Worm (Caenorhabditis elegans): Measurements from ENCODE around the gene T19A5.3.

The T19A5.3 gene

ce11 chrV:8964055-8964758 lies 20.3 kb upstream of the T19A5.3 start, which contains the start of gene nhr-44:
nhr-44 (minus strand) TSS chrV:8964105.
- TF ChIP-seq nhr-10 (tag; optimal IDR thresholded peaks at IDR 0.05) (no peak), fos-1 (tag; optimal IDR thresholded peaks at IDR 0.05) (peak; percentile 14), nhr-129 (tag; optimal IDR thresholded peaks at IDR 0.05) (peak; percentile 23), sma-9 (GFP tag; optimal IDR thresholded peaks at IDR 0.05) (peak; percentile 15), sma-9 (tag; optimal IDR thresholded peaks at IDR 0.05) (no peak), lsy-2 (tag; optimal IDR thresholded peaks at IDR 0.05) (peak in 1 of 2 experiments; percentile 4), unc-62 (GFP tag; optimal IDR thresholded peaks at IDR 0.05) (no peak), nhr-25 (tag; optimal IDR thresholded peaks at IDR 0.05) (peak; percentile 43), elt-1 (tag; optimal IDR thresholded peaks at IDR 0.05) (no peak)

- TF ChIP-seq peb-1 (tag; optimal IDR thresholded peaks at IDR 0.05) = no peak
- no peak for TF ChIP-seq alr-1 (tag; optimal IDR thresholded peaks at IDR 0.05)
- no peak for TF ChIP-seq mdl-1 (tag; optimal IDR thresholded peaks at IDR 0.05)
- TF ChIP-seq skn-1 (tag; optimal IDR thresholded peaks at IDR 0.05) = no peak
Observed at ce11 chrV:8956387-8957095, 12.7 kb upstream of the T19A5.3 start, which contains the start of gene ttc-17. ttc-17 (plus strand) TSS chrV:8957045.

ce11 chrV:8949873-8950272 lies 6.0 kb upstream of the T19A5.3 start:
- no peak for TF ChIP-seq ztf-1 (GFP tag; conservative IDR thresholded peaks at IDR 0.05)

- TF ChIP-seq nhr-23 (tag; optimal IDR thresholded peaks at IDR 0.05) = no peak
- no peak for TF ChIP-seq lin-39 (tag; optimal IDR thresholded peaks at IDR 0.05)
Observed at ce11 chrV:8948996-8949395, 5.1 kb upstream of the T19A5.3 start.

DNA sequence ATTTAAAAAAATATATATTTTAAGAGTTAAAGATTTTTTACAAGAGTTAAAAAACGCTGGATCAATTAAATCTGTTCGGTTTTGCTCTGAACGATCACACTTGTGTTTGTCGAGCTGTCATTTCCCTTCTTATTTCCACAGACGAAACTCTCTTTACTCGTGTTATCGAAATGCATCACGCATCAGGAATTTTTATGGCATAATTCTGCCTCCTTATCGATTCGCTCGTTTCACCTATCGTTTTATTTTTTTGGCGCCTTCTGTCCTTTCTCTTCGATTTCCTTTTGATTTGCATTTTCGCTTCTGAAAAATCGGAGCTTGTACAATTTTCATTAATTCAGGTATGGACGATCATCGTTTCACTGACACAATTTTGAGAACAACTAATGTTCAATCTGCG lies 4.5 kb upstream of the T19A5.3 start:
- TF ChIP-seq fos-1 (tag; optimal IDR thresholded peaks at IDR 0.05) (peak; percentile 66), dmd-4 (tag; optimal IDR thresholded peaks at IDR 0.05) (no peak)

ce11 chrV:8947499-8947898 lies 3.6 kb upstream of the T19A5.3 start, which contains the start of gene gck-1:
gck-1 (plus strand) TSS chrV:8947799.
- TF ChIP-seq nhr-11 (tag; optimal IDR thresholded peaks at IDR 0.05) = no peak
- TF ChIP-seq snpc-4 (tag; optimal IDR thresholded peaks at IDR 0.05) = no peak
- no peak for TF ChIP-seq R02D3.7 (tag; optimal IDR thresholded peaks at IDR 0.05)
- no peak for TF ChIP-seq crh-2 (tag; optimal IDR thresholded peaks at IDR 0.05)
- TF ChIP-seq C34F6.9 (tag; optimal IDR thresholded peaks at IDR 0.05) = no peak
- no peak for TF ChIP-seq nhr-23 (tag; optimal IDR thresholded peaks at IDR 0.05)
- TF ChIP-seq aly-2 (tag; optimal IDR thresholded peaks at IDR 0.05) = no peak
- no peak for TF ChIP-seq nhr-237 (tag; optimal IDR thresholded peaks at IDR 0.05)
- TF ChIP-seq dmd-4 (tag; optimal IDR thresholded peaks at IDR 0.05) = no peak
- no peak for TF ChIP-seq ceh-16 (tag; optimal IDR thresholded peaks at IDR 0.05)
- no peak for TF ChIP-seq alr-1 (tag; optimal IDR thresholded peaks at IDR 0.05)
- TF ChIP-seq unc-55 (GFP tag; optimal IDR thresholded peaks at IDR 0.05) = no peak
- no peak for TF ChIP-seq lin-39 (tag; optimal IDR thresholded peaks at IDR 0.05)
- TF ChIP-seq lsy-2 (tag; optimal IDR thresholded peaks at IDR 0.05) = no peak
- no peak for TF ChIP-seq nhr-12 (tag; optimal IDR thresholded peaks at IDR 0.05)
- TF ChIP-seq sma-9 (GFP tag; optimal IDR thresholded peaks at IDR 0.05) = no peak
- no peak for TF ChIP-seq sma-9 (tag; optimal IDR thresholded peaks at IDR 0.05)
- TF ChIP-seq elt-3 (tag; optimal IDR thresholded peaks at IDR 0.05) = no peak
- no peak for TF ChIP-seq zag-1 (tag; optimal IDR thresholded peaks at IDR 0.05)
- TF ChIP-seq nhr-129 (tag; optimal IDR thresholded peaks at IDR 0.05) = no peak

DNA sequence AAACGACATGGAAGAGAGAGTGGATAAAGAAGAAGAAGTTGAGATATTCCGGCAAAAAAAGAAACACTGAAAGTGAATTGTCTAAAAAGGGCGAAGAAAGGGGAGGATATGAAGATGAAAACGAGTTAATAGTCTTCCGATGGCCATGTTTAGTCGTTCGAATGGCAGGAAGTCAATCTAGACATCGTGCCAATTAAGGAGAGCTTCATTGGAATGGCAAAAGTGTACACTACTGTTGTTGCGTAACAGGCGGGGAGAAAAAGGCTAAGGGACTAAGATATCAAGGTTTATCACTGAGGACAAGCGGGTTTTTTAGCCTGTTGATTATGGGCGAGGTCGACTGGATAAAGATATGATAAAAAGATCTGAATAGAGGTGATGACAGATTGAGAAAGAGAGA lies 2.3 kb upstream of the T19A5.3 start:
- TF ChIP-seq elt-3 (tag; optimal IDR thresholded peaks at IDR 0.05) (no peak), sma-9 (GFP tag; optimal IDR thresholded peaks at IDR 0.05) (no peak), sma-9 (tag; optimal IDR thresholded peaks at IDR 0.05) (no peak), R02D3.7 (tag; optimal IDR thresholded peaks at IDR 0.05) (no peak), lsy-2 (tag; optimal IDR thresholded peaks at IDR 0.05) (no peak), nhr-11 (tag; optimal IDR thresholded peaks at IDR 0.05) (no peak), Y55F3AM.14 (GFP tag; optimal IDR thresholded peaks at IDR 0.05) (no peak), lin-39 (tag; optimal IDR thresholded peaks at IDR 0.05) (no peak)

All from whole organism, L2 larva.